Fruit fly (Drosophila melanogaster) whole organism, embryonic: ENCODE data around the gene CG32483.

Experiments
- B-H1 ChIP-seq: fragments of 200-800 bp; sonication (Bioruptor generic); IDR thresholded peaks from 3 replicates; pipeline ENCODE4 v1.3.6; 2022; ENCODE audit warnings: missing biosample characterization, missing genetic modification characterization
- Blimp-1 ChIP-seq: fragments of 200-800 bp; sonication (Bioruptor generic); optimal IDR thresholded peaks from 3 replicates; lab custom pipeline; 2018; ENCODE audit warnings: missing biosample characterization, missing genetic modification characterization, mild to moderate bottlenecking, moderate library complexity, missing genetic modification reagents
- CG10209 ChIP-seq: fragments of 200-800 bp; sonication (Bioruptor generic); optimal IDR thresholded peaks from 3 replicates; lab custom pipeline; 2017; ENCODE audit warnings: missing biosample characterization, mild to moderate bottlenecking, missing genetic modification characterization, missing genetic modification reagents
- CG11085 ChIP-seq: fragments of 200-800 bp; sonication (Bioruptor generic); IDR thresholded peaks from 2 replicates; pipeline ENCODE4 v1.3.6; 2022; ENCODE audit warnings: missing biosample characterization, missing genetic modification characterization
- CG15269 ChIP-seq: fragments of 200-800 bp; sonication (Bioruptor generic); optimal IDR thresholded peaks from 2 replicates; lab custom pipeline; 2018; ENCODE audit warnings: missing biosample characterization, mild to moderate bottlenecking, missing genetic modification characterization, moderate library complexity
- CG1529 ChIP-seq: fragments of 200-800 bp; sonication (Bioruptor generic); optimal IDR thresholded peaks from 3 replicates; lab custom pipeline; 2018; ENCODE audit warnings: missing biosample characterization, missing genetic modification characterization
- CG17802 ChIP-seq: fragments of 200-800 bp; sonication (Bioruptor generic); optimal IDR thresholded peaks from 2 replicates; lab custom pipeline; 2018; ENCODE audit warnings: missing biosample characterization, mild to moderate bottlenecking, missing genetic modification characterization, moderate library complexity
- CG18599 ChIP-seq: fragments of 200-800 bp; sonication (Bioruptor generic); optimal IDR thresholded peaks from 3 replicates; lab custom pipeline; 2017; ENCODE audit warnings: missing biosample characterization, missing genetic modification characterization, mild to moderate bottlenecking, moderate library complexity, missing genetic modification reagents
- CG30020 ChIP-seq: fragments of 200-800 bp; optimal IDR thresholded peaks from 2 replicates; lab custom pipeline; 2019; ENCODE audit warnings: missing biosample characterization, mild to moderate bottlenecking, missing genetic modification characterization, moderate library complexity
- CG33213 ChIP-seq: fragments of 200-800 bp; sonication (Bioruptor generic); optimal IDR thresholded peaks from 3 replicates; lab custom pipeline; 2016; ENCODE audit warnings: missing biosample characterization, missing genetic modification characterization
- CG3407 ChIP-seq: fragments of 200-800 bp; sonication (Bioruptor generic); optimal IDR thresholded peaks from 2 replicates; lab custom pipeline; 2018; ENCODE audit warnings: missing biosample characterization, mild to moderate bottlenecking, missing genetic modification characterization
- CG4404 ChIP-seq: fragments of 200-800 bp; sonication (Bioruptor generic); IDR thresholded peaks from 2 replicates; pipeline ENCODE4 v1.3.6; 2022; ENCODE audit warnings: missing biosample characterization, missing genetic modification characterization
- CG4707 ChIP-seq: fragments of 200-800 bp; sonication (Bioruptor generic); optimal IDR thresholded peaks from 2 replicates; lab custom pipeline; 2018; ENCODE audit warnings: missing biosample characterization, mild to moderate bottlenecking, missing genetic modification characterization, moderate library complexity
- CG6272 ChIP-seq: fragments of 200-800 bp; sonication (Bioruptor generic); IDR thresholded peaks from 2 replicates; pipeline ENCODE4 v1.3.6; 2022; ENCODE audit warnings: missing biosample characterization, missing genetic modification characterization
- CG8924 ChIP-seq: fragments of 200-800 bp; optimal IDR thresholded peaks from 3 replicates; lab custom pipeline; 2019; ENCODE audit warnings: missing biosample characterization, mild to moderate bottlenecking, missing genetic modification characterization, moderate library complexity
- Chrac-16 ChIP-seq: fragments of 200-800 bp; sonication (Bioruptor generic); optimal IDR thresholded peaks from 3 replicates; lab custom pipeline; 2016; ENCODE audit warnings: missing biosample characterization, missing genetic modification characterization
- Dref ChIP-seq: fragments of 200-800 bp; sonication (Bioruptor generic); IDR thresholded peaks from 2 replicates; pipeline ENCODE4 v1.3.6; 2022; ENCODE audit warnings: missing biosample characterization, missing genetic modification characterization
- E2f1 ChIP-seq: fragments of 200-800 bp; sonication (Bioruptor generic); IDR thresholded peaks from 2 replicates; pipeline ENCODE4 v1.3.6; 2022; ENCODE audit warnings: missing biosample characterization, missing genetic modification characterization
- Fer1 ChIP-seq: fragments of 200-800 bp; sonication (Bioruptor generic); optimal IDR thresholded peaks from 2 replicates; lab custom pipeline; 2017; ENCODE audit warnings: missing biosample characterization, mild to moderate bottlenecking, missing genetic modification characterization
- NC2β ChIP-seq: fragments of 200-800 bp; sonication (Bioruptor generic); optimal IDR thresholded peaks from 2 replicates; lab custom pipeline; 2016; ENCODE audit warnings: missing biosample characterization, missing genetic modification characterization
- Neu2 ChIP-seq: fragments of 200-800 bp; sonication (Bioruptor generic); optimal IDR thresholded peaks from 3 replicates; lab custom pipeline; 2016; ENCODE audit warnings: missing biosample characterization, missing genetic modification characterization, borderline replicate concordance
- Trl ChIP-seq, 3 experiments: fragments of >200 bp in 2 of 3; fragments of 200-800 bp in 1 of 3; sonication (Bioruptor generic) in 1 of 3; optimal IDR thresholded peaks; 2 replicates in 1 of 3; 3 replicates in 2 of 3; lab custom pipeline; 2016 to 2017; ENCODE audit warnings: missing biosample characterization in 1 of 3, missing genetic modification characterization in 1 of 3
- bbx ChIP-seq: fragments of 200-800 bp; sonication (Bioruptor generic); IDR thresholded peaks from 2 replicates; pipeline ENCODE4 v1.3.6; 2022; ENCODE audit warnings: missing biosample characterization, missing genetic modification characterization; ENCODE audit not compliant: partially characterized antibody
- cad ChIP-seq: fragments of >200 bp; optimal IDR thresholded peaks from 2 replicates; lab custom pipeline; 2017; ENCODE audit warnings: missing biosample characterization, missing genetic modification characterization
- cas ChIP-seq: fragments of 200-800 bp; sonication (Bioruptor generic); IDR thresholded peaks from 2 replicates; pipeline ENCODE4 v1.3.6; 2022; ENCODE audit warnings: missing biosample characterization, missing genetic modification characterization
- cato ChIP-seq: fragments of 200-800 bp; sonication (Bioruptor generic); optimal IDR thresholded peaks from 2 replicates; lab custom pipeline; 2016; ENCODE audit warnings: missing biosample characterization, missing genetic modification characterization, borderline replicate concordance
- esg ChIP-seq: fragments of 200-800 bp; sonication (Bioruptor generic); conservative IDR thresholded peaks from 2 replicates; pipeline ENCODE4 v1.3.6; 2022; ENCODE audit warnings: missing biosample characterization, missing genetic modification characterization
- fd64A ChIP-seq: fragments of 200-800 bp; sonication (Bioruptor generic); optimal IDR thresholded peaks from 3 replicates; lab custom pipeline; 2018; ENCODE audit warnings: missing biosample characterization, mild to moderate bottlenecking, missing genetic modification characterization
- grn ChIP-seq: fragments of 200-800 bp; sonication (Bioruptor generic); optimal IDR thresholded peaks from 3 replicates; lab custom pipeline; 2017; ENCODE audit warnings: missing biosample characterization, missing genetic modification characterization
- gro ChIP-seq: fragments of 200-800 bp; sonication (Bioruptor generic); optimal IDR thresholded peaks from 2 replicates; lab custom pipeline; 2016; ENCODE audit warnings: missing biosample characterization, missing genetic modification characterization
- hth ChIP-seq: fragments of >200 bp; optimal IDR thresholded peaks from 2 replicates; lab custom pipeline; 2017; ENCODE audit warnings: inconsistent platforms
- insv ChIP-seq, 2 experiments: fragments of 200-800 bp; sonication (Bioruptor generic); optimal IDR thresholded peaks; 3 replicates each; lab custom pipeline; 2016 to 2018; ENCODE audit warnings: missing biosample characterization in 2 of 2, missing genetic modification characterization in 2 of 2
- inv ChIP-seq: fragments of 200-800 bp; sonication (Bioruptor generic); IDR thresholded peaks from 2 replicates; pipeline ENCODE4 v1.3.6; 2022; ENCODE audit warnings: missing biosample characterization, missing genetic modification characterization; ENCODE audit not compliant: partially characterized antibody
- kay ChIP-seq: fragments of 200-800 bp; sonication (Bioruptor generic); optimal IDR thresholded peaks from 2 replicates; lab custom pipeline; 2016; ENCODE audit warnings: missing biosample characterization, missing genetic modification characterization
- kni ChIP-seq: fragments of 200-800 bp; sonication (Bioruptor generic); optimal IDR thresholded peaks from 3 replicates; lab custom pipeline; 2017; ENCODE audit warnings: mild to moderate bottlenecking, missing biosample characterization, missing genetic modification reagents, missing genetic modification characterization
- lab ChIP-seq: fragments of 200-800 bp; sonication (Bioruptor generic); optimal IDR thresholded peaks from 3 replicates; lab custom pipeline; 2017; ENCODE audit warnings: missing biosample characterization, missing genetic modification characterization, mild to moderate bottlenecking, moderate library complexity, missing genetic modification reagents
- lov ChIP-seq, 2 experiments: fragments of 200-800 bp in 1 of 2; fragments of >200 bp in 1 of 2; sonication (Bioruptor generic) in 1 of 2; IDR thresholded peaks in 1 of 2; optimal IDR thresholded peaks in 1 of 2; 2 replicates in 1 of 2; 3 replicates in 1 of 2; pipeline versions ENCODE4 v1.3.6 to Lab custom; 2017 to 2022; ENCODE audit warnings: missing biosample characterization in 1 of 2, missing genetic modification characterization in 1 of 2
- nerfin-2 ChIP-seq: fragments of 200-800 bp; sonication (Bioruptor generic); IDR thresholded peaks from 2 replicates; pipeline ENCODE4 v1.3.6; 2022; ENCODE audit warnings: missing biosample characterization, missing genetic modification characterization; ENCODE audit not compliant: partially characterized antibody
- p53 ChIP-seq: fragments of 200-800 bp; sonication (Bioruptor generic); optimal IDR thresholded peaks from 2 replicates; lab custom pipeline; 2016; ENCODE audit warnings: missing biosample characterization, missing genetic modification characterization
- pho ChIP-seq: fragments of 200-800 bp; sonication (Bioruptor generic); optimal IDR thresholded peaks from 2 replicates; lab custom pipeline; 2016; ENCODE audit warnings: missing biosample characterization, missing genetic modification characterization
- repo ChIP-seq: fragments of 200-800 bp; sonication (Bioruptor generic); optimal IDR thresholded peaks from 2 replicates; lab custom pipeline; 2016; ENCODE audit warnings: missing biosample characterization, missing genetic modification characterization
- sc ChIP-seq, 3 experiments: fragments of >200 bp in 2 of 3; fragments of 200-800 bp in 1 of 3; sonication (Bioruptor generic) in 1 of 3; optimal IDR thresholded peaks; 2 replicates in 2 of 3; 3 replicates in 1 of 3; lab custom pipeline; 2017; ENCODE audit warnings: mild to moderate bottlenecking in 1 of 3, missing biosample characterization in 1 of 3, missing genetic modification characterization in 1 of 3, missing genetic modification reagents in 1 of 3
- stc ChIP-seq: fragments of 200-800 bp; sonication (Bioruptor generic); IDR thresholded peaks from 2 replicates; pipeline ENCODE4 v1.3.6; 2022; ENCODE audit warnings: missing biosample characterization, missing genetic modification characterization
- tio ChIP-seq: fragments of 200-800 bp; sonication (Bioruptor generic); optimal IDR thresholded peaks from 2 replicates; lab custom pipeline; 2017; ENCODE audit warnings: missing biosample characterization, missing genetic modification characterization, inconsistent platforms
- twi ChIP-seq: fragments of 200-800 bp; optimal IDR thresholded peaks from 2 replicates; lab custom pipeline; 2019; ENCODE audit warnings: missing biosample characterization, mild to moderate bottlenecking, missing genetic modification characterization, moderate library complexity
- tx ChIP-seq: fragments of 200-800 bp; sonication (Bioruptor generic); optimal IDR thresholded peaks from 2 replicates; lab custom pipeline; 2016; ENCODE audit warnings: missing biosample characterization, missing genetic modification characterization
- unc-4 ChIP-seq: fragments of 200-800 bp; sonication (Bioruptor generic); IDR thresholded peaks from 2 replicates; pipeline ENCODE4 v1.3.6; 2022; ENCODE audit warnings: missing biosample characterization, missing genetic modification characterization; ENCODE audit not compliant: partially characterized antibody
- vnd ChIP-seq: fragments of 200-800 bp; sonication (Bioruptor generic); IDR thresholded peaks from 3 replicates; pipeline ENCODE4 v1.3.6; 2022; ENCODE audit warnings: missing biosample characterization, missing genetic modification characterization; ENCODE audit not compliant: partially characterized antibody

CG32483 gene

dm6 chr3L:654019-654418, 35.9 kb downstream of the CG32483 start, which contains the start of the genes MED30 and Rev1 (continued):
- TF ChIP-seq B-H1 (GFP tag; lab: Robert Waterston, UW) (peak; percentile 85), twi (tag; lab: Kevin White, UChicago) (peak; percentile 74), CG4707 (peak; percentile 71), CG30020 (tag; lab: Kevin White, UChicago) (peak; percentile 76), gro (GFP tag; lab: Kevin White, UChicago) (peak; percentile 98), kni (peak; percentile 51), cas (peak; percentile 76), cato (GFP tag; lab: Kevin White, UChicago) (peak; percentile 89), fd64A (GFP tag; lab: Kevin White, UChicago) (peak; percentile 65), CG8924 (tag; lab: Kevin White, UChicago) (peak; percentile 93), vnd (no peak), pho (GFP tag; lab: Kevin White, UChicago) (peak; percentile 98), kay (peak; percentile 90), E2f1 (GFP tag; lab: Robert Waterston, UW) (peak; percentile 84), CG1529 (GFP tag; lab: Kevin White, UChicago) (peak; percentile 84), Neu2 (GFP tag; lab: Kevin White, UChicago) (peak; percentile 71), stc (GFP tag; lab: Robert Waterston, UW) (peak; percentile 83), Fer1 (peak; percentile 95), sc (optimal IDR thresholded peaks at IDR 0.05; lab: Kevin White, UChicago) (no peak), sc (GFP tag; optimal IDR thresholded peaks at IDR 0.05; lab: Kevin White, UChicago) (peak; percentile 53), repo (GFP tag; lab: Kevin White, UChicago) (peak; percentile 95), bbx (GFP tag; lab: Robert Waterston, UW) (peak; percentile 29; the same call in 1 of the 2 replicates), Chrac-16 (GFP tag; lab: Kevin White, UChicago) (peak; percentile 95), CG3407 (GFP tag; lab: Kevin White, UChicago) (peak; percentile 73), Blimp-1 (GFP tag; lab: Kevin White, UChicago) (peak; percentile 87), hth (lab: Kevin White, UChicago) (no peak), CG6272 (GFP tag; lab: Robert Waterston, UW) (peak; percentile 86), unc-4 (peak; percentile 60), tio (GFP tag; lab: Kevin White, UChicago) (no peak), CG17802 (tag; lab: Kevin White, UChicago) (peak; percentile 73), tx (GFP tag; lab: Kevin White, UChicago) (peak; percentile 97), cad (GFP tag; lab: Kevin White, UChicago) (no peak), CG4404 (GFP tag; lab: Robert Waterston, UW) (peak; percentile 78), esg (GFP tag; lab: Robert Waterston, UW) (peak; percentile 84), lov (optimal IDR thresholded peaks at IDR 0.05; lab: Kevin White, UChicago) (no peak), lov (GFP tag; IDR thresholded peaks at IDR 0.05; lab: Robert Waterston, UW) (peak; percentile 83), CG10209 (GFP tag; lab: Kevin White, UChicago) (peak; percentile 92), NC2β (peak; percentile 96), Dref (GFP tag; lab: Robert Waterston, UW) (peak; percentile 70), p53 (GFP tag; lab: Kevin White, UChicago) (peak; percentile 86), Trl (optimal IDR thresholded peaks at IDR 0.05; lab: Kevin White, UChicago) (no peak), Trl (GFP tag; optimal IDR thresholded peaks at IDR 0.05; lab: Kevin White, UChicago) (peak; percentile 98), grn (GFP tag; lab: Kevin White, UChicago) (peak; percentile 93), CG11085 (GFP tag; lab: Robert Waterston, UW) (peak; percentile 89), nerfin-2 (GFP tag; lab: Robert Waterston, UW) (peak; percentile 47; the same call in 1 of the 2 replicates), CG33213 (GFP tag; lab: Kevin White, UChicago) (peak; percentile 97), CG18599 (peak; percentile 96), lab (GFP tag; lab: Kevin White, UChicago) (peak; percentile 97), inv (GFP tag; lab: Robert Waterston, UW) (0 out of 2 replicates have a peak, but pooled peaks have one; percentile 15), insv (GFP tag; optimal IDR thresholded peaks at IDR 0.05; lab: Kevin White, UChicago) (peak in 1 of 2 experiments; percentile 62), CG15269 (tag; lab: Kevin White, UChicago) (peak; percentile 93)
